Worm (Caenorhabditis elegans) whole organism, L4 larva: ENCODE data around the gene dop-2.

Experiments used
- D1046.2 ChIP-seq: fragments of 200-800 bp; sonication (Bioruptor generic); IDR thresholded peaks from 2 replicates; pipeline ENCODE4 v1.3.6; 2022; ENCODE audit warnings: missing genetic modification characterization, missing compliant biosample characterization
- F26F4.8 ChIP-seq: fragments of 200-800 bp; sonication (Bioruptor generic); conservative IDR thresholded peaks from 2 replicates; pipeline ENCODE4 v1.3.6; 2022; ENCODE audit warnings: missing genetic modification characterization, missing compliant biosample characterization
- ZK337.2 ChIP-seq: fragments of 200-800 bp; sonication (Bioruptor generic); IDR thresholded peaks from 2 replicates; pipeline ENCODE4 v1.3.6; 2022; ENCODE audit warnings: missing genetic modification reagents, missing genetic modification characterization, missing compliant biosample characterization
- aha-1 ChIP-seq: fragments of 150-350 bp; peaks from one replicate; lab custom pipeline; 2014; ENCODE audit warnings: missing biosample characterization, missing genetic modification characterization
- ceh-20 ChIP-seq: fragments of 200-800 bp; sonication (Bioruptor generic); IDR thresholded peaks from 2 replicates; pipeline ENCODE4 v1.3.6; 2022; ENCODE audit warnings: missing genetic modification reagents, missing genetic modification characterization, missing compliant biosample characterization
- ceh-28 ChIP-seq: fragments of 150-350 bp; optimal IDR thresholded peaks from 2 replicates; lab custom pipeline; 2014; ENCODE audit warnings: missing biosample characterization, missing genetic modification reagents, missing genetic modification characterization
- ctbp-1 ChIP-seq: fragments of 200-800 bp; sonication (Bioruptor generic); IDR thresholded peaks from 2 replicates; pipeline ENCODE4 v1.3.6; 2022; ENCODE audit warnings: missing genetic modification reagents, missing genetic modification characterization, missing compliant biosample characterization
- daf-12 ChIP-seq: fragments of 150-350 bp; optimal IDR thresholded peaks from 2 replicates; lab custom pipeline; 2014; ENCODE audit warnings: missing biosample characterization, missing genetic modification reagents, missing genetic modification characterization
- daf-19 ChIP-seq: fragments of 200-800 bp; sonication (Bioruptor generic); conservative IDR thresholded peaks from 2 replicates; pipeline ENCODE4 v1.3.6; 2022; ENCODE audit warnings: missing genetic modification characterization, missing compliant biosample characterization
- dmd-6 ChIP-seq: fragments of 200-800 bp; sonication (Bioruptor generic); IDR thresholded peaks from 2 replicates; pipeline ENCODE4 v1.3.6; 2022; ENCODE audit warnings: missing genetic modification reagents, missing genetic modification characterization, missing compliant biosample characterization
- egl-43 ChIP-seq: fragments of 200-800 bp; sonication (Bioruptor generic); IDR thresholded peaks from 2 replicates; pipeline ENCODE4 v1.3.6; 2022; ENCODE audit warnings: missing genetic modification reagents, missing genetic modification characterization, missing compliant biosample characterization
- hif-1 ChIP-seq, 2 experiments: sonication (generic microtip); optimal IDR thresholded peaks; 2 replicates each; lab custom pipeline; 2016 to 2017; ENCODE audit warnings: missing compliant biosample characterization in 2 of 2, missing genetic modification characterization in 2 of 2, missing genetic modification reagents in 2 of 2, missing genotype in 2 of 2, mild to moderate bottlenecking in 1 of 2
- hmg-1.1 ChIP-seq: fragments of 200-800 bp; sonication (Bioruptor generic); IDR thresholded peaks from 2 replicates; pipeline ENCODE4 v1.3.6; 2022; ENCODE audit warnings: missing genetic modification reagents, missing genetic modification characterization, missing compliant biosample characterization
- lim-7 ChIP-seq: fragments of 200-800 bp; sonication (Bioruptor generic); IDR thresholded peaks from 2 replicates; pipeline ENCODE4 v1.3.6; 2022; ENCODE audit warnings: missing genetic modification characterization, missing compliant biosample characterization
- lin-13 ChIP-seq: fragments of 150-350 bp; optimal IDR thresholded peaks from 2 replicates; lab custom pipeline; 2014; ENCODE audit warnings: missing biosample characterization, missing genetic modification reagents, missing genetic modification characterization
- lin-15B ChIP-seq: fragments of 150-350 bp; sonication (generic microtip); optimal IDR thresholded peaks from 3 replicates; lab custom pipeline; 2014; ENCODE audit warnings: missing biosample characterization, missing genetic modification characterization
- lin-29 ChIP-seq: fragments of 200-800 bp; sonication (Bioruptor generic); IDR thresholded peaks from 2 replicates; pipeline ENCODE4 v1.3.6; 2022; ENCODE audit warnings: missing genetic modification reagents, missing genetic modification characterization, missing compliant biosample characterization
- lin-39 ChIP-seq: fragments of 150-350 bp; optimal IDR thresholded peaks from 2 replicates; lab custom pipeline; 2014; ENCODE audit warnings: missing biosample characterization, missing genetic modification reagents, missing genetic modification characterization
- madf-9 ChIP-seq: fragments of 200-800 bp; sonication (Bioruptor generic); conservative IDR thresholded peaks from 2 replicates; pipeline ENCODE4 v1.3.6; 2022; ENCODE audit warnings: missing genetic modification reagents, missing genetic modification characterization, missing compliant biosample characterization
- mdt-29 ChIP-seq: fragments of 200-800 bp; sonication (Bioruptor generic); IDR thresholded peaks from 2 replicates; pipeline ENCODE4 v1.3.6; 2022; ENCODE audit warnings: missing genetic modification reagents, missing genetic modification characterization, missing compliant biosample characterization
- mes-2 ChIP-seq: sonication (generic microtip); optimal IDR thresholded peaks from 2 replicates; lab custom pipeline; 2016; ENCODE audit warnings: missing genotype, mild to moderate bottlenecking, missing genetic modification characterization, missing compliant biosample characterization; ENCODE audit not compliant: poor library complexity, severe bottlenecking
- nhr-10 ChIP-seq: fragments of 150-350 bp; optimal IDR thresholded peaks from 2 replicates; lab custom pipeline; 2014; ENCODE audit warnings: missing biosample characterization, missing genetic modification characterization
- nhr-11 ChIP-seq: fragments of 150-350 bp; optimal IDR thresholded peaks from 2 replicates; lab custom pipeline; 2014; ENCODE audit warnings: missing biosample characterization, missing genetic modification characterization
- pha-4 ChIP-seq, 2 experiments: fragments of 150-350 bp in 1 of 2; fragments of 200-800 bp in 1 of 2; sonication (Bioruptor generic) in 1 of 2; IDR thresholded peaks in 1 of 2; optimal IDR thresholded peaks in 1 of 2; 2 replicates each; pipeline versions ENCODE4 v1.3.6 to Lab custom; 2014 to 2022; ENCODE audit warnings: missing genetic modification characterization in 2 of 2, missing genetic modification reagents in 2 of 2, missing biosample characterization in 1 of 2, missing compliant biosample characterization in 1 of 2
- pqm-1 ChIP-seq: sonication (generic microtip); optimal IDR thresholded peaks from 2 replicates; lab custom pipeline; 2017; ENCODE audit warnings: missing biosample characterization, missing genetic modification characterization
- sdz-12 ChIP-seq: fragments of 200-800 bp; sonication (Bioruptor generic); optimal IDR thresholded peaks from 2 replicates; lab custom pipeline; 2018; ENCODE audit warnings: mild to moderate bottlenecking, missing genetic modification characterization, missing compliant biosample characterization
- set-16 ChIP-seq: fragments of 200-800 bp; sonication (Bioruptor generic); IDR thresholded peaks from 2 replicates; pipeline ENCODE4 v1.3.6; 2022; ENCODE audit warnings: missing genetic modification reagents, missing genetic modification characterization, missing compliant biosample characterization
- skn-1 ChIP-seq: fragments of 150-350 bp; optimal IDR thresholded peaks from 2 replicates; lab custom pipeline; 2014; ENCODE audit warnings: missing biosample characterization, missing genetic modification characterization
- unc-62 ChIP-seq, 3 experiments: fragments of 150-350 bp in 1 of 3; sonication (generic microtip); optimal IDR thresholded peaks in 2 of 3; peaks in 1 of 3; 1 replicate in 1 of 3; 2 replicates in 2 of 3; lab custom pipeline; 2014 to 2017; ENCODE audit warnings: missing biosample characterization in 3 of 3, missing genetic modification characterization in 3 of 3, missing genetic modification reagents in 3 of 3, missing genotype in 1 of 3
- vab-7 ChIP-seq: fragments of 200-800 bp; sonication (Bioruptor generic); IDR thresholded peaks from 2 replicates; pipeline ENCODE4 v1.3.6; 2022; ENCODE audit warnings: missing genetic modification reagents, missing genetic modification characterization, missing compliant biosample characterization
- zfp-2 ChIP-seq: sonication (generic microtip); optimal IDR thresholded peaks from 2 replicates; lab custom pipeline; 2016; ENCODE audit warnings: mild to moderate bottlenecking, missing genetic modification characterization, missing compliant biosample characterization
- zip-11 ChIP-seq: fragments of 200-800 bp; sonication (Bioruptor generic); IDR thresholded peaks from 2 replicates; pipeline ENCODE4 v1.3.6; 2022; ENCODE audit warnings: missing genetic modification characterization, missing compliant biosample characterization
- zip-2 ChIP-seq: fragments of 150-350 bp; optimal IDR thresholded peaks from 2 replicates; lab custom pipeline; 2014; ENCODE audit warnings: missing biosample characterization, missing genetic modification characterization
- ztf-7 ChIP-seq: fragments of 150-350 bp; optimal IDR thresholded peaks from 2 replicates; lab custom pipeline; 2014; ENCODE audit warnings: missing biosample characterization, missing genetic modification characterization

Gene dop-2

ce11 chrV:9621437-9621836, 13.1 kb downstream of the dop-2 start:
- TF ChIP-seq unc-62 (GFP tag; optimal IDR thresholded peaks at IDR 0.05 in 1 of 2; lab: Kevin White, UChicago) = peak in 1 of 2 experiments; percentile 95
- no peak for TF ChIP-seq unc-62 (tag; optimal IDR thresholded peaks at IDR 0.05; lab: Kevin White, UChicago)
- TF ChIP-seq aha-1 (tag; lab: Kevin White, UChicago) = no peak
- TF ChIP-seq, all 104 proteins: peak for 1

ce11 chrV:9622338-9622737, 14.0 kb downstream of the dop-2 start:
- TF ChIP-seq set-16 = peak; percentile 92
- TF ChIP-seq egl-43 = 0 out of 2 replicates have a peak, but pooled peaks have one; percentile 48
- TF ChIP-seq, all 104 proteins: peak for 2; not testable (repeated sequence) for 102

- TF ChIP-seq unc-62 (GFP tag; optimal IDR thresholded peaks at IDR 0.05 in 1 of 2; lab: Kevin White, UChicago) (peak in 1 of 2 experiments; percentile 42), unc-62 (tag; optimal IDR thresholded peaks at IDR 0.05; lab: Kevin White, UChicago) (no peak), hif-1 (tag; optimal IDR thresholded peaks at IDR 0.05; lab: Kevin White, UChicago) (no peak), D1046.2 (GFP tag; lab: Robert Waterston, UW) (no peak)
Observed at ce11 chrV:9622834-9623233, 14.5 kb downstream of the dop-2 start, which contains the start of gene idpc-5. Gene idpc-5 (minus strand): TSS chrV:9622934.

- TF ChIP-seq mdt-29 = no peak
- TF ChIP-seq daf-19 (GFP tag; lab: Robert Waterston, UW) = no peak
- TF ChIP-seq lin-13 (GFP tag; lab: Kevin White, UChicago) = no peak
- no peak for TF ChIP-seq aha-1 (tag; lab: Kevin White, UChicago)
- no peak for TF ChIP-seq hif-1 (tag; optimal IDR thresholded peaks at IDR 0.05; lab: Kevin White, UChicago)
- TF ChIP-seq lin-15B = no peak
- no peak for TF ChIP-seq lin-39 (tag; lab: Kevin White, UChicago)
- TF ChIP-seq ctbp-1 (GFP tag; lab: Robert Waterston, UW) = no peak
- no peak for TF ChIP-seq pha-4 (GFP tag; IDR thresholded peaks at IDR 0.05; lab: Robert Waterston, UW)
- TF ChIP-seq pha-4 (tag; optimal IDR thresholded peaks at IDR 0.05; lab: Kevin White, UChicago) = no peak
- TF ChIP-seq nhr-10 (tag; lab: Kevin White, UChicago) = no peak
- no peak for TF ChIP-seq lim-7 (GFP tag; lab: Robert Waterston, UW)
- TF ChIP-seq pqm-1 (tag; lab: Kevin White, UChicago) = no peak
- TF ChIP-seq vab-7 (GFP tag; lab: Robert Waterston, UW) = no peak
- TF ChIP-seq dmd-6 (GFP tag; lab: Robert Waterston, UW) = no peak
- no peak for TF ChIP-seq ceh-28
- no peak for TF ChIP-seq daf-12 (tag; lab: Kevin White, UChicago)
- TF ChIP-seq lin-29 = no peak
- TF ChIP-seq zip-11 (GFP tag; lab: Robert Waterston, UW) = no peak
- TF ChIP-seq set-16 = no peak
- TF ChIP-seq zfp-2 (tag; lab: Kevin White, UChicago) = no peak
Observed at ce11 chrV:9625122-9625521, 16.8 kb downstream of the dop-2 start, which contains the start of gene idpc-4. Gene idpc-4 (plus strand): TSS chrV:9625422.

- TF ChIP-seq F26F4.8 (GFP tag; lab: Robert Waterston, UW) (no peak), mes-2 (tag; lab: Kevin White, UChicago) (no peak), sdz-12 (GFP tag; lab: Kevin White, UChicago) (peak; percentile 53), skn-1 (tag; lab: Kevin White, UChicago) (no peak), lin-29 (no peak), set-16 (peak; percentile 97), zip-2 (tag; lab: Kevin White, UChicago) (no peak), egl-43 (0 out of 2 replicates have a peak, but pooled peaks have one; percentile 5), nhr-11 (tag; lab: Kevin White, UChicago) (no peak), ztf-7 (no peak), madf-9 (no peak), hif-1 (tag; optimal IDR thresholded peaks at IDR 0.05; lab: Kevin White, UChicago) (no peak), ceh-20 (GFP tag; lab: Robert Waterston, UW) (no peak), hmg-1.1 (GFP tag; lab: Robert Waterston, UW) (no peak), vab-7 (GFP tag; lab: Robert Waterston, UW) (no peak), ZK337.2 (no peak)
- TF ChIP-seq, all 104 proteins: peak for 3
Observed at ce11 chrV:9625604-9626446, 17.5 kb downstream of the dop-2 start, which contains the start of gene T06E4.7. Gene T06E4.7 (plus strand): TSS chrV:9626396.
